Fruit fly (Drosophila melanogaster): ENCODE results near the gene GluClalpha.

GluClalpha gene

dm6 chr3R:19807148-19807547 is 76.6 kb downstream of the GluClalpha start:
- TF ChIP-seq sage (GFP tag; optimal IDR thresholded peaks at IDR 0.05) = no peak
- no peak for TF ChIP-seq ey (GFP tag; optimal IDR thresholded peaks at IDR 0.05)
- TF ChIP-seq h (GFP tag; optimal IDR thresholded peaks at IDR 0.05) = no peak
- no peak for TF ChIP-seq Myc (optimal IDR thresholded peaks at IDR 0.05)
- TF ChIP-seq sv (GFP tag; optimal IDR thresholded peaks at IDR 0.05) = no peak
- no peak for TF ChIP-seq OdsH (GFP tag; optimal IDR thresholded peaks at IDR 0.05)
- TF ChIP-seq CrebA (GFP tag; optimal IDR thresholded peaks at IDR 0.05; ENCODE audit: borderline replicate concordance) = no peak
- TF ChIP-seq Hnf4 (GFP tag; optimal IDR thresholded peaks at IDR 0.05) = no peak

- TF ChIP-seq Myc (optimal IDR thresholded peaks at IDR 0.05) (no peak), Hr78 (GFP tag; optimal IDR thresholded peaks at IDR 0.05) (no peak), brk (GFP tag; optimal IDR thresholded peaks at IDR 0.05) (no peak), rgr (GFP tag; optimal IDR thresholded peaks at IDR 0.05) (no peak), dsf (GFP tag; optimal IDR thresholded peaks at IDR 0.05; ENCODE audit: borderline replicate concordance) (no peak), pan (optimal IDR thresholded peaks at IDR 0.05) (no peak), Vsx2 (GFP tag; optimal IDR thresholded peaks at IDR 0.05; ENCODE audit: partially characterized antibody) (no peak), dmrt93B (GFP tag; optimal IDR thresholded peaks at IDR 0.05) (no peak), usp (GFP tag; optimal IDR thresholded peaks at IDR 0.05) (no peak), jim (GFP tag; optimal IDR thresholded peaks at IDR 0.05) (no peak), lola (GFP tag; optimal IDR thresholded peaks at IDR 0.05) (no peak), dl (GFP tag; optimal IDR thresholded peaks at IDR 0.05; ENCODE audit: insufficient read depth in 1 of 2, partially characterized antibody in 2 of 2) (no peak), ey (GFP tag; optimal IDR thresholded peaks at IDR 0.05) (no peak)
Measured at dm6 chr3R:19807745-19808429, 77.4 kb downstream of the GluClalpha start.

- no peak for TF ChIP-seq HLH106 (tag; optimal IDR thresholded peaks at IDR 0.05)
- TF ChIP-seq tai (GFP tag; optimal IDR thresholded peaks at IDR 0.05) = no peak
- no peak for TF ChIP-seq Rel (GFP tag; optimal IDR thresholded peaks at IDR 0.05)
- TF ChIP-seq Rel (tag; optimal IDR thresholded peaks at IDR 0.05) = peak; percentile 47
Measured at dm6 chr3R:19808430-19808756, 77.9 kb downstream of the GluClalpha start.

- no peak for TF ChIP-seq Rel (GFP tag; optimal IDR thresholded peaks at IDR 0.05)
- TF ChIP-seq Rel (tag; optimal IDR thresholded peaks at IDR 0.05) = peak; percentile 11
- TF ChIP-seq Mio (GFP tag; optimal IDR thresholded peaks at IDR 0.05) = no peak
- no peak for TF ChIP-seq CG32264 (GFP tag; optimal IDR thresholded peaks at IDR 0.05)
- TF ChIP-seq Dif (GFP tag; optimal IDR thresholded peaks at IDR 0.05; ENCODE audit: partially characterized antibody) = no peak
- TF ChIP-seq Hr78 (GFP tag; optimal IDR thresholded peaks at IDR 0.05) = no peak
- TF ChIP-seq ey (GFP tag; optimal IDR thresholded peaks at IDR 0.05) = no peak
- TF ChIP-seq jim (GFP tag; optimal IDR thresholded peaks at IDR 0.05) = no peak
- no peak for TF ChIP-seq dmrt93B (GFP tag; optimal IDR thresholded peaks at IDR 0.05)
Measured at dm6 chr3R:19811510-19811909, 81.0 kb downstream of the GluClalpha start.

- TF ChIP-seq lola (GFP tag; optimal IDR thresholded peaks at IDR 0.05) (no peak), Myc (optimal IDR thresholded peaks at IDR 0.05) (no peak), woc (GFP tag; optimal IDR thresholded peaks at IDR 0.05) (no peak), CrebA (GFP tag; optimal IDR thresholded peaks at IDR 0.05; ENCODE audit: borderline replicate concordance) (no peak), GATAd (GFP tag; optimal IDR thresholded peaks at IDR 0.05) (no peak), Hr78 (GFP tag; optimal IDR thresholded peaks at IDR 0.05) (no peak), Abd-B (GFP tag; optimal IDR thresholded peaks at IDR 0.05) (no peak), Hr83 (GFP tag; optimal IDR thresholded peaks at IDR 0.05; ENCODE audit: poor library complexity, severe bottlenecking) (no peak), Dif (GFP tag; optimal IDR thresholded peaks at IDR 0.05; ENCODE audit: partially characterized antibody) (no peak), Rel (GFP tag; optimal IDR thresholded peaks at IDR 0.05) (no peak), Rel (tag; optimal IDR thresholded peaks at IDR 0.05) (no peak), Hnf4 (GFP tag; optimal IDR thresholded peaks at IDR 0.05) (no peak), usp (GFP tag; optimal IDR thresholded peaks at IDR 0.05) (no peak), pan (optimal IDR thresholded peaks at IDR 0.05) (no peak), N (GFP tag; optimal IDR thresholded peaks at IDR 0.05) (no peak)
Measured at dm6 chr3R:19812472-19812871, 82.0 kb downstream of the GluClalpha start.

All from whole organism, wandering third instar larva.